Fruit fly (Drosophila melanogaster) whole organism, pupa: ENCODE measurements around the gene Neurl4.

Experiments used
- CG10348 ChIP-seq: fragments of 200-800 bp; sonication (Bioruptor generic); IDR thresholded peaks from 2 replicates; pipeline ENCODE4 v1.3.6; 2022; ENCODE audit warnings: missing biosample characterization, missing genetic modification characterization
- CG12605 ChIP-seq: fragments of 200-800 bp; sonication (Bioruptor generic); IDR thresholded peaks from 2 replicates; pipeline ENCODE4 v1.3.6; 2022; ENCODE audit warnings: missing biosample characterization, missing genetic modification characterization
- CG14655 ChIP-seq: fragments of 200-800 bp; sonication (Bioruptor generic); optimal IDR thresholded peaks from 3 replicates; lab custom pipeline; 2017; ENCODE audit warnings: mild to moderate bottlenecking, missing biosample characterization, missing genetic modification reagents, missing genetic modification characterization
- CG34367 ChIP-seq: fragments of 200-800 bp; sonication (Bioruptor generic); optimal IDR thresholded peaks from 2 replicates; lab custom pipeline; 2018; ENCODE audit warnings: missing biosample characterization, mild to moderate bottlenecking, missing genetic modification characterization
- CG8159 ChIP-seq: fragments of 200-800 bp; sonication (Bioruptor generic); optimal IDR thresholded peaks from 3 replicates; lab custom pipeline; 2018; ENCODE audit warnings: missing biosample characterization, mild to moderate bottlenecking, missing genetic modification characterization, moderate library complexity
- D1 ChIP-seq: fragments of 200-800 bp; sonication (Bioruptor generic); optimal IDR thresholded peaks from 2 replicates; lab custom pipeline; 2018; ENCODE audit warnings: missing biosample characterization, mild to moderate bottlenecking, missing genetic modification characterization, moderate library complexity
- EcR ChIP-seq: fragments of 200-800 bp; sonication (Bioruptor generic); optimal IDR thresholded peaks from 3 replicates; lab custom pipeline; 2019; ENCODE audit warnings: missing biosample characterization, missing genetic modification characterization, mild to moderate bottlenecking, moderate library complexity, missing genetic modification reagents
- Pif1A ChIP-seq: fragments of 200-800 bp; sonication (Bioruptor generic); optimal IDR thresholded peaks from 3 replicates; lab custom pipeline; 2016; ENCODE audit warnings: missing biosample characterization, missing genetic modification characterization
- Pif1B ChIP-seq: fragments of 200-800 bp; sonication (Bioruptor generic); optimal IDR thresholded peaks from 3 replicates; lab custom pipeline; 2016; ENCODE audit warnings: missing biosample characterization, missing genetic modification characterization
- gl ChIP-seq: fragments of 200-800 bp; sonication (Bioruptor generic); optimal IDR thresholded peaks from 2 replicates; lab custom pipeline; 2018; ENCODE audit warnings: missing biosample characterization, mild to moderate bottlenecking, missing genetic modification characterization

DNA sequence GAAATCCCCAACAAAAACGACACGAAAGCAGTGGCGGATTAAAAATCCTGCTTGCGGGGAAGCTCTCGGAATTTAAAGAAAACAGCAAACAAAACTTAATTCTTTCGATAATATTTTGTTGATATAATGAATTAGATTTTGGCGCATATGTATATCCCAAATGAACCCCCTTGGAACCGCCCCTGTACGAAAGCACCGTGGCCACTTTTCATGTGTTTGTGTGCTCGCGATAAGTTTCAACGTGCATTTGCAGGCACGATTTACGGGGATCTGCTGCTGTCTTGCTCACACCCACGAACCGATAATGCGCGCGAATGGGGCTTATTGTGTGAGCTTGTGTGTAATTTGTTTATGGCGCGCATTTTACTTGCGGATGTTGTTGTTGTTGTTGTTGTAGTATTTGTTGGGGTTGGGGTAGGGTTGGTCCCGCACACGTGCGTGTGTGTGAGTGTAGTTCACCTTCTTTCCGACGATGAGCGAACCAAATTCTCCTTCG lies 44.7 kb downstream of the Neurl4 start:
- TF ChIP-seq gl (tag; lab: Kevin White, UChicago) = peak; percentile 94
- TF ChIP-seq CG34367 = peak; percentile 96
- no peak for TF ChIP-seq D1 (tag; lab: Kevin White, UChicago)
- TF ChIP-seq EcR = peak; percentile 48
- TF ChIP-seq CG8159 (tag; lab: Kevin White, UChicago) = peak; percentile 97
- peak; percentile 98 for TF ChIP-seq Pif1B (GFP tag; lab: Kevin White, UChicago)
- TF ChIP-seq CG12605 = peak; percentile 96
- peak; percentile 98 for TF ChIP-seq Pif1A (GFP tag; lab: Kevin White, UChicago)
- TF ChIP-seq CG10348 (GFP tag; lab: Robert Waterston, UW) = peak; percentile 98
- TF ChIP-seq CG14655 = peak; percentile 98
